Fruit fly (Drosophila melanogaster): Measurements from ENCODE around the gene Dbct.
A peak's percentile ranks its signal among the peaks of the same experiment; 100 is the strongest.

Gene Dbct

DNA sequence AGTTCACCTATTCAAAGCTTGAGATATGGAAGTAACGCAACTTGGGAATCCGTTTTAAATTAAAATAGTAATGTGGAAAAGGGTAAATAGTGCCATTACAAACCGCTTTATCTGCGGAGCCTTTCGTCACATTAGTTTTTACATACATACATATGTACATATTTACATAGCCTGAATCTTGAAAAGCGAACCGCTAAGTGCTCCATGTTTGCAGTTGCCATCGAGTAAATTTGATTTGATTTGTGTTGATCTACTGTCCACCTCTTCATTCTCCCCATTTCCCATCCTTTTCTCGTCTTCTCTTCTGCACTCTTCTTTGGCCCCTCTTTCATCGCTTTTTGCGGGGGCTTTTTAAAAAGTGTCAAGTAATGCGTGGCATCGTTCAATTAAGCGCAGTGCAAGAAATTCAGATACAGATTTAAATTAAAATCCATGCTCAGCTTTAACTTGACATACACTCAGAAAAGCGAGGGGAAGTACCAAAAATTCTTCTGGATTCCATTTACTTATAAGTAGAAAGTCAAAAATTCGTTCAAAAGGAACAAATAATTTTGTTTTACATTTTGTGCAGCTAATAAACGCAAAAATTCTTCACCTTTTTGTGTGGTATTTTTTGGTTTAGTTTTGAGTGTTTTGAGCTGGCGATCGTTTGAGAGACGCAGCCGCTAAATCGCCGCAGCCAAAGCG is 42.8 kb upstream of the Dbct start (continued):
- peak; percentile 70 for TF ChIP-seq CG15269 (tag; optimal IDR thresholded peaks at IDR 0.05)
- TF ChIP-seq ATbp (GFP tag; optimal IDR thresholded peaks at IDR 0.05) = peak; percentile 99
- peak; percentile 58 for TF ChIP-seq CG9876 (GFP tag; optimal IDR thresholded peaks at IDR 0.05)
- TF ChIP-seq unpg (GFP tag; optimal IDR thresholded peaks at IDR 0.05) = peak; percentile 75
- TF ChIP-seq Opbp (GFP tag; IDR thresholded peaks at IDR 0.05; ENCODE audit: partially characterized antibody) = no peak
- TF ChIP-seq Hr39 (optimal IDR thresholded peaks at IDR 0.05) = no peak
- peak; percentile 78 for TF ChIP-seq Atf-2 (GFP tag; optimal IDR thresholded peaks at IDR 0.05)
- TF ChIP-seq CG12071 (GFP tag; optimal IDR thresholded peaks at IDR 0.05) = peak; percentile 95
- TF ChIP-seq NK7.1 (GFP tag; optimal IDR thresholded peaks at IDR 0.05) = peak; percentile 65
- TF ChIP-seq H2.0 (GFP tag; IDR thresholded peaks at IDR 0.05) = peak; percentile 27; the same call in 1 of the 2 replicates
- TF ChIP-seq CG17912 (GFP tag; optimal IDR thresholded peaks at IDR 0.05) = peak; percentile 93
- TF ChIP-seq wek (GFP tag; optimal IDR thresholded peaks at IDR 0.05) = peak; percentile 95
- peak; percentile 59 to 89 for TF ChIP-seq chif (GFP tag; optimal IDR thresholded peaks at IDR 0.05)
- TF ChIP-seq bbx (GFP tag; IDR thresholded peaks at IDR 0.05; ENCODE audit: partially characterized antibody) = no peak
- no peak for TF ChIP-seq h (optimal IDR thresholded peaks at IDR 0.05)
- TF ChIP-seq zfh2 (GFP tag; optimal IDR thresholded peaks at IDR 0.05) = no peak
- TF ChIP-seq Lim3 (GFP tag; IDR thresholded peaks at IDR 0.05) = no peak
- TF ChIP-seq MBD-R2 (GFP tag; IDR thresholded peaks at IDR 0.05) = peak; percentile 31; the same call in 1 of the 2 replicates
- TF ChIP-seq D19A (tag; optimal IDR thresholded peaks at IDR 0.05) = peak; percentile 51
- no peak for TF ChIP-seq nmo (GFP tag; optimal IDR thresholded peaks at IDR 0.05)
- TF ChIP-seq CG6175 (GFP tag; IDR thresholded peaks at IDR 0.05) = no peak
- peak; percentile 95 for TF ChIP-seq CG7987 (GFP tag; optimal IDR thresholded peaks at IDR 0.05)
- TF ChIP-seq NC2α (GFP tag; optimal IDR thresholded peaks at IDR 0.05) = peak; percentile 84
- peak; percentile 26; the same call in 1 of the 2 replicates for TF ChIP-seq CG6689 (GFP tag; IDR thresholded peaks at IDR 0.05)
- no peak for TF ChIP-seq pzg (GFP tag; optimal IDR thresholded peaks at IDR 0.05)
- no peak for TF ChIP-seq Sin3A (optimal IDR thresholded peaks at IDR 0.05)
- TF ChIP-seq CG11093 (GFP tag; IDR thresholded peaks at IDR 0.05) = peak; percentile 48; the same call in 1 of the 3 replicates
- peak; percentile 59 for TF ChIP-seq bigmax (GFP tag; optimal IDR thresholded peaks at IDR 0.05)
- peak; percentile 15 for TF ChIP-seq D19B (GFP tag; optimal IDR thresholded peaks at IDR 0.05)
- TF ChIP-seq Fer1 (GFP tag; optimal IDR thresholded peaks at IDR 0.05) = peak; percentile 86
- TF ChIP-seq so (GFP tag; IDR thresholded peaks at IDR 0.05) = peak; percentile 82; the same call in 2 of the 3 replicates
- TF ChIP-seq CG16863 (GFP tag; optimal IDR thresholded peaks at IDR 0.05) = peak; percentile 76
- peak; percentile 85 for TF ChIP-seq org-1 (GFP tag; optimal IDR thresholded peaks at IDR 0.05)
- 0 out of 2 replicates have a peak, but pooled peaks have one; percentile 41 for TF ChIP-seq Rx (GFP tag; IDR thresholded peaks at IDR 0.05)
- no peak for TF ChIP-seq Poxn (GFP tag; IDR thresholded peaks at IDR 0.05)
- TF ChIP-seq Fer3 (tag; optimal IDR thresholded peaks at IDR 0.05) = peak; percentile 84
- TF ChIP-seq zf30C (GFP tag; optimal IDR thresholded peaks at IDR 0.05) = no peak
- TF ChIP-seq tap (tag; optimal IDR thresholded peaks at IDR 0.05) = peak; percentile 85
- no peak for TF ChIP-seq CG9437 (GFP tag; optimal IDR thresholded peaks at IDR 0.05)
- TF ChIP-seq tio (GFP tag; optimal IDR thresholded peaks at IDR 0.05) = peak; percentile 60
- peak; percentile 89 for TF ChIP-seq CG10431 (GFP tag; optimal IDR thresholded peaks at IDR 0.05)
- TF ChIP-seq CG14441 (GFP tag; IDR thresholded peaks at IDR 0.05) = peak; percentile 8; the same call in 1 of the 2 replicates
- peak; percentile 55 for TF ChIP-seq CG10565 (GFP tag; optimal IDR thresholded peaks at IDR 0.05)
- TF ChIP-seq CG13424 (tag; optimal IDR thresholded peaks at IDR 0.05) = peak; percentile 75
- TF ChIP-seq klu (GFP tag; IDR thresholded peaks at IDR 0.05) = no peak
- TF ChIP-seq CG14014 (GFP tag; IDR thresholded peaks at IDR 0.05) = peak; percentile 84; the same call in 1 of the 2 replicates
- TF ChIP-seq ERR (GFP tag; optimal IDR thresholded peaks at IDR 0.05) = peak; percentile 76
- peak; percentile 44; the same call in 1 of the 2 replicates for TF ChIP-seq CkIIα-i1 (GFP tag; IDR thresholded peaks at IDR 0.05)
- no peak for TF ChIP-seq br (optimal IDR thresholded peaks at IDR 0.05)
- peak; percentile 90 for TF ChIP-seq CG12236 (GFP tag; optimal IDR thresholded peaks at IDR 0.05)
- no peak for TF ChIP-seq Neu2 (GFP tag; optimal IDR thresholded peaks at IDR 0.05; ENCODE audit: borderline replicate concordance)

All from whole organism, embryonic.